Fruit fly (Drosophila melanogaster): ENCODE results near the gene Gbeta5.

The Gbeta5 gene

dm6 chrX:8143537-8143936 lies 8.5 kb downstream of the Gbeta5 start, which contains the start of gene CG17982 (continued):
- TF ChIP-seq Mes4 (GFP tag; optimal IDR thresholded peaks at IDR 0.05), result peak; percentile 81
- TF ChIP-seq CG7357 (GFP tag; IDR thresholded peaks at IDR 0.05), result peak; percentile 53; the same call in 1 of the 3 replicates
- peak; percentile 84 for TF ChIP-seq Antp (GFP tag; optimal IDR thresholded peaks at IDR 0.05)
- TF ChIP-seq CG7745 (tag; optimal IDR thresholded peaks at IDR 0.05), result no peak
- TF ChIP-seq Med (GFP tag), result peak; percentile 98
- no peak for TF ChIP-seq sr (GFP tag; IDR thresholded peaks at IDR 0.05)
- TF ChIP-seq CG11093 (GFP tag; IDR thresholded peaks at IDR 0.05), result peak; percentile 44; the same call in 1 of the 3 replicates
- no peak for TF ChIP-seq unc-4 (GFP tag; IDR thresholded peaks at IDR 0.05; ENCODE audit: partially characterized antibody)
- TF ChIP-seq CG4820 (GFP tag; optimal IDR thresholded peaks at IDR 0.05), result peak; percentile 29
- peak; percentile 87 for TF ChIP-seq vvl (GFP tag; IDR thresholded peaks at IDR 0.05)
- peak; percentile 79 for TF ChIP-seq CG8388 (GFP tag; optimal IDR thresholded peaks at IDR 0.05)
- TF ChIP-seq insv (GFP tag; optimal IDR thresholded peaks at IDR 0.05), result peak in 1 of 2 experiments; percentile 61
- peak; percentile 86 for TF ChIP-seq HLH54F (GFP tag; optimal IDR thresholded peaks at IDR 0.05)
- peak; percentile 75 for TF ChIP-seq CG6813 (GFP tag; optimal IDR thresholded peaks at IDR 0.05)
- peak; percentile 86 for TF ChIP-seq chn (GFP tag; optimal IDR thresholded peaks at IDR 0.05)
- peak; percentile 81 for TF ChIP-seq fd96Cb (tag; optimal IDR thresholded peaks at IDR 0.05)
- peak; percentile 74 for TF ChIP-seq esg (GFP tag; conservative IDR thresholded peaks at IDR 0.05)
- TF ChIP-seq row (GFP tag; IDR thresholded peaks at IDR 0.05), result peak; percentile 90
- peak; percentile 90 for TF ChIP-seq HmgZ (tag; optimal IDR thresholded peaks at IDR 0.05)
- TF ChIP-seq CoRest (tag; optimal IDR thresholded peaks at IDR 0.05), result peak; percentile 86
- no peak for TF ChIP-seq eve (GFP tag; optimal IDR thresholded peaks at IDR 0.05)
- peak; percentile 90 for TF ChIP-seq CHES-1-like (GFP tag; optimal IDR thresholded peaks at IDR 0.05)
- TF ChIP-seq Aef1 (GFP tag; IDR thresholded peaks at IDR 0.05), result peak; percentile 66
- peak; percentile 92 for TF ChIP-seq unpg (GFP tag; optimal IDR thresholded peaks at IDR 0.05)
- TF ChIP-seq cwo (GFP tag; optimal IDR thresholded peaks at IDR 0.05), result peak; percentile 71
- peak; percentile 89 for TF ChIP-seq bab2 (GFP tag; optimal IDR thresholded peaks at IDR 0.05)
- peak; percentile 90 for TF ChIP-seq PHDP (tag; optimal IDR thresholded peaks at IDR 0.05)
- peak; percentile 90 for TF ChIP-seq CG7839 (tag; optimal IDR thresholded peaks at IDR 0.05)
- peak; percentile 84 for TF ChIP-seq az2 (GFP tag; optimal IDR thresholded peaks at IDR 0.05)
- TF ChIP-seq CG18619 (GFP tag; optimal IDR thresholded peaks at IDR 0.05), result peak; percentile 77
- peak; percentile 45 for TF ChIP-seq fd64A (GFP tag; optimal IDR thresholded peaks at IDR 0.05)
- TF ChIP-seq CG11560 (tag; IDR thresholded peaks at IDR 0.05), result peak; percentile 37; the same call in 1 of the 3 replicates
- peak; percentile 76 for TF ChIP-seq CG12071 (GFP tag; optimal IDR thresholded peaks at IDR 0.05)
- TF ChIP-seq Poxn (GFP tag; IDR thresholded peaks at IDR 0.05), result no peak
- TF ChIP-seq CG7372 (GFP tag; IDR thresholded peaks at IDR 0.05), result peak; percentile 62
- TF ChIP-seq Ada2b (GFP tag; IDR thresholded peaks at IDR 0.05), result peak; percentile 74
- peak; percentile 92 for TF ChIP-seq bigmax (GFP tag; optimal IDR thresholded peaks at IDR 0.05)
- TF ChIP-seq dmrt11E (tag; optimal IDR thresholded peaks at IDR 0.05), result peak; percentile 80
- peak; percentile 97 for TF ChIP-seq sens (GFP tag)
- peak; percentile 53 for TF ChIP-seq Hmx (GFP tag; optimal IDR thresholded peaks at IDR 0.05)
- TF ChIP-seq CG3163 (GFP tag; optimal IDR thresholded peaks at IDR 0.05), result peak; percentile 64
- TF ChIP-seq CG6765 (GFP tag; optimal IDR thresholded peaks at IDR 0.05), result peak; percentile 70
- TF ChIP-seq seq (GFP tag; IDR thresholded peaks at IDR 0.05), result peak; percentile 71
- peak; percentile 73 for TF ChIP-seq CG32772 (GFP tag; IDR thresholded peaks at IDR 0.05)
- peak; percentile 58 for TF ChIP-seq Abd-B (GFP tag; optimal IDR thresholded peaks at IDR 0.05)
- peak; percentile 71 to 89 for TF ChIP-seq bsh (GFP tag; optimal IDR thresholded peaks at IDR 0.05)
- TF ChIP-seq Side (GFP tag; optimal IDR thresholded peaks at IDR 0.05), result peak; percentile 88
- TF ChIP-seq H2.0 (GFP tag; IDR thresholded peaks at IDR 0.05), result peak; percentile 79
- no peak for TF ChIP-seq CG2129 (GFP tag; IDR thresholded peaks at IDR 0.05; ENCODE audit: partially characterized antibody)
- TF ChIP-seq caup (GFP tag; optimal IDR thresholded peaks at IDR 0.05; ENCODE audit: severe bottlenecking), result peak; percentile 82
- peak; percentile 80 for TF ChIP-seq wdn (GFP tag; IDR thresholded peaks at IDR 0.05)

All from whole organism, embryonic.